Worm (Caenorhabditis elegans) whole organism, L3 larva: ENCODE measurements around the gene nep-11.

Experiments
- R02D3.7 ChIP-seq: fragments of 150-350 bp; optimal IDR thresholded peaks from 2 replicates; lab custom pipeline; 2014; ENCODE audit warnings: missing biosample characterization, missing genetic modification characterization
- ZK546.5 ChIP-seq: sonication (generic microtip); optimal IDR thresholded peaks from 2 replicates; lab custom pipeline; 2017; ENCODE audit warnings: missing biosample characterization, missing genetic modification characterization
- aly-2 ChIP-seq: fragments of 150-350 bp; optimal IDR thresholded peaks from 2 replicates; lab custom pipeline; 2014; ENCODE audit warnings: missing biosample characterization, missing genetic modification characterization
- ama-1 ChIP-seq: fragments of 150-350 bp; optimal IDR thresholded peaks from 2 replicates; lab custom pipeline; 2018
- ceh-28 ChIP-seq: fragments of 150-350 bp; optimal IDR thresholded peaks from 2 replicates; lab custom pipeline; 2014; ENCODE audit warnings: missing biosample characterization, missing genetic modification reagents, missing genetic modification characterization
- ceh-82 ChIP-seq: fragments of 150-350 bp; optimal IDR thresholded peaks from 2 replicates; lab custom pipeline; 2014; ENCODE audit warnings: missing biosample characterization, missing genetic modification characterization
- ceh-9 ChIP-seq: sonication (generic microtip); optimal IDR thresholded peaks from 2 replicates; lab custom pipeline; 2018; ENCODE audit warnings: missing biosample characterization, missing genetic modification characterization
- daf-12 ChIP-seq: fragments of 150-350 bp; optimal IDR thresholded peaks from 2 replicates; lab custom pipeline; 2014; ENCODE audit warnings: missing biosample characterization, missing genetic modification reagents, missing genetic modification characterization
- egl-27 ChIP-seq: sonication (generic microtip); optimal IDR thresholded peaks from 4 replicates; lab custom pipeline; 2017; ENCODE audit warnings: missing biosample characterization, missing genetic modification reagents, missing genetic modification characterization
- egl-5 ChIP-seq: fragments of 150-350 bp; optimal IDR thresholded peaks from 2 replicates; lab custom pipeline; 2017; ENCODE audit warnings: missing biosample characterization, missing genetic modification reagents, missing genetic modification characterization, inconsistent platforms
- elt-2 ChIP-seq: sonication (generic microtip); optimal IDR thresholded peaks from 2 replicates; lab custom pipeline; 2016; ENCODE audit warnings: missing genetic modification reagents, mild to moderate bottlenecking, missing genetic modification characterization, missing compliant biosample characterization
- elt-3 ChIP-seq, 3 experiments: fragments of 150-350 bp in 1 of 3; sonication (generic microtip) in 2 of 3; optimal IDR thresholded peaks; 2 replicates in 2 of 3; 4 replicates in 1 of 3; lab custom pipeline; 2014 to 2017; ENCODE audit warnings: missing biosample characterization in 3 of 3, missing genetic modification characterization in 3 of 3
- eor-1 ChIP-seq, 2 experiments: fragments of 150-350 bp; optimal IDR thresholded peaks; 2 replicates each; lab custom pipeline; 2014 to 2018; ENCODE audit warnings: missing biosample characterization in 2 of 2, missing genetic modification characterization in 2 of 2
- fkh-2 ChIP-seq: fragments of 150-350 bp; optimal IDR thresholded peaks from 2 replicates; lab custom pipeline; 2014; ENCODE audit warnings: missing biosample characterization, missing genetic modification reagents, missing genetic modification characterization
- fos-1 ChIP-seq: fragments of 150-350 bp; optimal IDR thresholded peaks from 2 replicates; lab custom pipeline; 2014; ENCODE audit warnings: missing biosample characterization, missing genetic modification characterization
- hmg-11 ChIP-seq: sonication (generic microtip); optimal IDR thresholded peaks from 2 replicates; lab custom pipeline; 2016; ENCODE audit warnings: missing genetic modification characterization, missing compliant biosample characterization
- jun-1 ChIP-seq: fragments of 150-350 bp; optimal IDR thresholded peaks from 2 replicates; lab custom pipeline; 2014; ENCODE audit warnings: missing biosample characterization, missing genetic modification reagents, missing genetic modification characterization
- lin-15B ChIP-seq: fragments of 150-350 bp; optimal IDR thresholded peaks from 2 replicates; lab custom pipeline; 2014; ENCODE audit warnings: missing biosample characterization, missing genetic modification characterization
- lin-39 ChIP-seq: fragments of 150-350 bp; optimal IDR thresholded peaks from 2 replicates; lab custom pipeline; 2018; ENCODE audit warnings: missing biosample characterization, missing genetic modification reagents, missing genetic modification characterization
- lsy-12 ChIP-seq: sonication (generic microtip); optimal IDR thresholded peaks from 2 replicates; lab custom pipeline; 2016; ENCODE audit warnings: mild to moderate bottlenecking, missing genetic modification characterization, missing compliant biosample characterization
- mml-1 ChIP-seq: fragments of 150-350 bp; sonication (generic microtip); optimal IDR thresholded peaks from 3 replicates; lab custom pipeline; 2014; ENCODE audit warnings: missing biosample characterization, missing genetic modification characterization
- nfya-1 ChIP-seq: sonication (generic microtip); optimal IDR thresholded peaks from 2 replicates; lab custom pipeline; 2017; ENCODE audit warnings: missing genetic modification characterization, mild to moderate bottlenecking, missing compliant biosample characterization, antibody characterized with exemption, moderate library complexity; ENCODE audit not compliant: insufficient read depth
- nhr-11 ChIP-seq: fragments of 150-350 bp; optimal IDR thresholded peaks from 2 replicates; lab custom pipeline; 2014; ENCODE audit warnings: missing biosample characterization, missing genetic modification characterization
- nhr-12 ChIP-seq: fragments of 150-350 bp; optimal IDR thresholded peaks from 2 replicates; lab custom pipeline; 2014; ENCODE audit warnings: missing biosample characterization, missing genetic modification characterization
- nhr-25 ChIP-seq: sonication (generic microtip); optimal IDR thresholded peaks from 2 replicates; lab custom pipeline; 2017; ENCODE audit warnings: missing biosample characterization, missing genetic modification characterization
- nhr-28 ChIP-seq: fragments of 150-350 bp; optimal IDR thresholded peaks from 2 replicates; lab custom pipeline; 2014; ENCODE audit warnings: missing biosample characterization, missing genetic modification characterization
- nhr-43 ChIP-seq: sonication (generic microtip); optimal IDR thresholded peaks from 2 replicates; lab custom pipeline; 2016; ENCODE audit warnings: mild to moderate bottlenecking, missing genetic modification characterization, missing compliant biosample characterization; ENCODE audit not compliant: poor library complexity, severe bottlenecking
- nhr-67 ChIP-seq: fragments of 150-350 bp; optimal IDR thresholded peaks from 2 replicates; lab custom pipeline; 2014; ENCODE audit warnings: missing biosample characterization, missing genetic modification characterization
- nhr-76 ChIP-seq: fragments of 150-350 bp; sonication (generic microtip); optimal IDR thresholded peaks from 5 replicates; lab custom pipeline; 2014; ENCODE audit warnings: missing biosample characterization, missing genetic modification characterization
- nhr-77 ChIP-seq: fragments of 150-350 bp; optimal IDR thresholded peaks from 2 replicates; lab custom pipeline; 2014; ENCODE audit warnings: missing biosample characterization, missing genetic modification characterization
- pha-4 ChIP-seq: fragments of 150-350 bp; optimal IDR thresholded peaks from 2 replicates; lab custom pipeline; 2014; ENCODE audit warnings: missing biosample characterization, missing genetic modification reagents, missing genetic modification characterization
- pqm-1 ChIP-seq: fragments of 150-350 bp; optimal IDR thresholded peaks from 2 replicates; lab custom pipeline; 2017; ENCODE audit warnings: missing biosample characterization, missing genetic modification characterization, inconsistent platforms
- sea-2 ChIP-seq: fragments of 150-350 bp; sonication (generic microtip); optimal IDR thresholded peaks from 4 replicates; lab custom pipeline; 2014; ENCODE audit warnings: missing biosample characterization, missing genetic modification reagents, missing genetic modification characterization
- skn-1 ChIP-seq: fragments of 150-350 bp; optimal IDR thresholded peaks from 2 replicates; lab custom pipeline; 2014; ENCODE audit warnings: missing biosample characterization, missing genetic modification characterization
- snpc-4 ChIP-seq: fragments of 150-350 bp; optimal IDR thresholded peaks from 2 replicates; lab custom pipeline; 2014; ENCODE audit warnings: missing biosample characterization, missing genetic modification characterization
- unc-39 ChIP-seq: sonication (generic microtip); optimal IDR thresholded peaks from 4 replicates; lab custom pipeline; 2017; ENCODE audit warnings: missing biosample characterization, missing genetic modification characterization
- unc-62 ChIP-seq: fragments of 150-350 bp; sonication (generic microtip); optimal IDR thresholded peaks from 4 replicates; lab custom pipeline; 2014; ENCODE audit warnings: missing biosample characterization, missing genetic modification reagents, missing genetic modification characterization
- zag-1 ChIP-seq: fragments of 150-350 bp; optimal IDR thresholded peaks from 2 replicates; lab custom pipeline; 2014; ENCODE audit warnings: missing biosample characterization, missing genetic modification characterization

Gene nep-11

ce11 chrII:3425433-3425832 is at the start of gene nep-11:
TSS of gene nep-11 (minus strand) at chrII:3425533.
- no peak for TF ChIP-seq ZK546.5 (tag; lab: Kevin White, UChicago)
- no peak for TF ChIP-seq nfya-1 (tag; lab: Kevin White, UChicago)
- no peak for TF ChIP-seq nhr-12
- TF ChIP-seq pha-4 (tag; lab: Kevin White, UChicago) = no peak
- no peak for TF ChIP-seq jun-1
- TF ChIP-seq fkh-2 = no peak
- no peak for TF ChIP-seq nhr-43 (tag; lab: Kevin White, UChicago)
- no peak for TF ChIP-seq R02D3.7 (tag; lab: Kevin White, UChicago)
- no peak for TF ChIP-seq lin-39 (tag; lab: Kevin White, UChicago)
- TF ChIP-seq unc-62 = no peak
- no peak for TF ChIP-seq ceh-82 (tag; lab: Kevin White, UChicago)
- no peak for TF ChIP-seq aly-2 (tag; lab: Kevin White, UChicago)
- TF ChIP-seq eor-1 (tag; optimal IDR thresholded peaks at IDR 0.05; lab: Kevin White, UChicago) = no peak
- TF ChIP-seq lin-15B (tag; lab: Kevin White, UChicago) = no peak
- TF ChIP-seq hmg-11 (tag; lab: Kevin White, UChicago) = no peak
- TF ChIP-seq egl-5 (tag; lab: Kevin White, UChicago) = no peak
- TF ChIP-seq skn-1 (tag; lab: Kevin White, UChicago) = no peak
- no peak for TF ChIP-seq zag-1
- no peak for TF ChIP-seq ama-1 (lab: Kevin White, UChicago)

ce11 chrII:3473744-3474143 is 48.4 kb upstream of the nep-11 start, which contains the start of gene sdz-32:
TSS of gene sdz-32 (plus strand) at chrII:3474044.
- no peak for TF ChIP-seq skn-1 (tag; lab: Kevin White, UChicago)
- no peak for TF ChIP-seq fkh-2
- TF ChIP-seq nhr-76 (tag; lab: Kevin White, UChicago) = no peak
- no peak for TF ChIP-seq egl-27 (tag; lab: Kevin White, UChicago)
- TF ChIP-seq nhr-12 = no peak
- TF ChIP-seq nhr-43 (tag; lab: Kevin White, UChicago) = no peak
- TF ChIP-seq snpc-4 (tag; lab: Kevin White, UChicago) = no peak
- no peak for TF ChIP-seq ceh-82 (tag; lab: Kevin White, UChicago)
- TF ChIP-seq lsy-12 (tag; lab: Kevin White, UChicago) = no peak
- no peak for TF ChIP-seq ZK546.5 (tag; lab: Kevin White, UChicago)
- TF ChIP-seq nfya-1 (tag; lab: Kevin White, UChicago) = no peak
- no peak for TF ChIP-seq pqm-1 (tag; lab: Kevin White, UChicago)
- no peak for TF ChIP-seq nhr-67 (tag; lab: Kevin White, UChicago)
- no peak for TF ChIP-seq ceh-9

ce11 chrII:3472817-3473216 is 47.5 kb upstream of the nep-11 start, which contains the start of gene Y49F6B.6:
TSS of gene Y49F6B.6 (plus strand) at chrII:3473117.
- TF ChIP-seq ceh-28 (tag; lab: Kevin White, UChicago) (no peak), snpc-4 (tag; lab: Kevin White, UChicago) (no peak), elt-2 (no peak), nfya-1 (tag; lab: Kevin White, UChicago) (no peak), R02D3.7 (tag; lab: Kevin White, UChicago) (no peak), jun-1 (no peak), nhr-28 (tag; lab: Kevin White, UChicago) (no peak), ZK546.5 (tag; lab: Kevin White, UChicago) (no peak), aly-2 (tag; lab: Kevin White, UChicago) (no peak), lin-15B (tag; lab: Kevin White, UChicago) (no peak), nhr-11 (tag; lab: Kevin White, UChicago) (no peak), hmg-11 (tag; lab: Kevin White, UChicago) (no peak), mml-1 (no peak), daf-12 (tag; lab: Kevin White, UChicago) (no peak), fos-1 (tag; lab: Kevin White, UChicago) (no peak), nhr-77 (tag; lab: Kevin White, UChicago) (no peak), elt-3 (tag; optimal IDR thresholded peaks at IDR 0.05; lab: Kevin White, UChicago) (no peak), sea-2 (GFP tag; lab: Kevin White, UChicago) (no peak), lsy-12 (tag; lab: Kevin White, UChicago) (no peak), skn-1 (tag; lab: Kevin White, UChicago) (no peak)

- TF ChIP-seq ceh-82 (tag; lab: Kevin White, UChicago) = no peak
- no peak for TF ChIP-seq pqm-1 (tag; lab: Kevin White, UChicago)
- no peak for TF ChIP-seq hmg-11 (tag; lab: Kevin White, UChicago)
- TF ChIP-seq unc-39 (tag; lab: Kevin White, UChicago) = no peak
- no peak for TF ChIP-seq nhr-12
- TF ChIP-seq lsy-12 (tag; lab: Kevin White, UChicago) = no peak
- no peak for TF ChIP-seq skn-1 (tag; lab: Kevin White, UChicago)
- no peak for TF ChIP-seq elt-2
- TF ChIP-seq zag-1 = no peak
- no peak for TF ChIP-seq mml-1
- no peak for TF ChIP-seq nhr-25 (tag; lab: Kevin White, UChicago)
- TF ChIP-seq, all 47 proteins: peak for 0
Observed at ce11 chrII:3472316-3472715, 47.0 kb upstream of the nep-11 start, which contains the start of gene Y49F6B.12. TSS of gene Y49F6B.12 (minus strand) at chrII:3472416.
